Fruit fly (Drosophila melanogaster) whole organism, embryonic: ENCODE data around the gene Gart.

Experiments
- CG12744 ChIP-seq: fragments of 200-800 bp; sonication (Bioruptor generic); optimal IDR thresholded peaks from 2 replicates; lab custom pipeline; 2016; ENCODE audit warnings: missing biosample characterization, missing genetic modification characterization
- CG3995 ChIP-seq: fragments of 200-800 bp; sonication (Bioruptor generic); optimal IDR thresholded peaks from 3 replicates; lab custom pipeline; 2016; ENCODE audit warnings: missing biosample characterization, missing genetic modification characterization
- Doc2 ChIP-seq: fragments of 200-800 bp; sonication (Bioruptor generic); IDR thresholded peaks from 2 replicates; pipeline ENCODE4 v1.3.6; 2022; ENCODE audit warnings: missing biosample characterization, missing genetic modification characterization
- Side ChIP-seq: fragments of 200-800 bp; sonication (Bioruptor generic); optimal IDR thresholded peaks from 2 replicates; lab custom pipeline; 2016; ENCODE audit warnings: missing biosample characterization, missing genetic modification characterization
- Sry-β ChIP-seq: fragments of 200-800 bp; sonication (Bioruptor generic); optimal IDR thresholded peaks from 2 replicates; lab custom pipeline; 2018; ENCODE audit warnings: missing biosample characterization, mild to moderate bottlenecking, missing genetic modification characterization, moderate library complexity
- YL-1 ChIP-seq: fragments of 200-800 bp; sonication (Bioruptor generic); optimal IDR thresholded peaks from 3 replicates; lab custom pipeline; 2017; ENCODE audit warnings: missing biosample characterization, mild to moderate bottlenecking, missing genetic modification characterization
- grau ChIP-seq: fragments of 200-800 bp; optimal IDR thresholded peaks from 3 replicates; lab custom pipeline; 2019; ENCODE audit warnings: missing biosample characterization, mild to moderate bottlenecking, missing genetic modification characterization, moderate library complexity
- pan ChIP-seq, 4 experiments: fragments of >200 bp in 3 of 4; fragments of 200-800 bp in 1 of 4; sonication (Bioruptor generic) in 1 of 4; optimal IDR thresholded peaks in 3 of 4; IDR thresholded peaks in 1 of 4; 2 replicates each; pipeline versions ENCODE4 v1.3.6 to Lab custom; 2017 to 2022; ENCODE audit warnings: missing biosample characterization in 2 of 4, missing genetic modification characterization in 2 of 4, mixed read lengths in 1 of 4
- peb ChIP-seq: fragments of 200-800 bp; sonication (Bioruptor generic); IDR thresholded peaks from 2 replicates; pipeline ENCODE4 v1.3.6; 2022; ENCODE audit warnings: missing biosample characterization, missing genetic modification characterization
- sug ChIP-seq: fragments of 200-800 bp; optimal IDR thresholded peaks from 2 replicates; lab custom pipeline; 2019; ENCODE audit warnings: missing biosample characterization, mild to moderate bottlenecking, missing genetic modification characterization, moderate library complexity
- tio ChIP-seq: fragments of 200-800 bp; sonication (Bioruptor generic); optimal IDR thresholded peaks from 2 replicates; lab custom pipeline; 2017; ENCODE audit warnings: missing biosample characterization, missing genetic modification characterization, inconsistent platforms

dm6 chr2L:6966309-6966708 lies 57.4 kb downstream of the Gart start:
- TF ChIP-seq CG3995 (GFP tag; lab: Kevin White, UChicago) (no peak), tio (no peak), YL-1 (GFP tag; lab: Kevin White, UChicago) (peak; percentile 76), sug (peak; percentile 5), Sry-β (GFP tag; lab: Kevin White, UChicago) (no peak), grau (tag; lab: Kevin White, UChicago) (no peak), pan (optimal IDR thresholded peaks at IDR 0.05; lab: Kevin White, UChicago) (no peak), pan (GFP tag; optimal IDR thresholded peaks at IDR 0.05 in 1 of 2, IDR thresholded peaks at IDR 0.05 in 1 of 2) (no peak), CG12744 (GFP tag; lab: Kevin White, UChicago) (no peak), peb (GFP tag; lab: Robert Waterston, UW) (no peak), Doc2 (GFP tag; lab: Robert Waterston, UW) (no peak), Side (GFP tag; lab: Kevin White, UChicago) (no peak)
